Fruit fly (Drosophila melanogaster) whole organism, embryonic: ENCODE data around the gene rin.
A peak's percentile ranks its signal among the peaks of the same experiment; 100 is the strongest.

Source experiments
- Abd-B ChIP-seq: fragments of 200-800 bp; sonication (Bioruptor generic); optimal IDR thresholded peaks from 2 replicates; lab custom pipeline; 2018; ENCODE audit warnings: missing biosample characterization, mild to moderate bottlenecking, missing genetic modification characterization, moderate library complexity
- Adf1 ChIP-seq: fragments of 200-800 bp; sonication (Bioruptor generic); IDR thresholded peaks from 2 replicates; pipeline ENCODE4 v1.3.6; 2022; ENCODE audit warnings: missing biosample characterization, missing genetic modification characterization
- Atf3 ChIP-seq: fragments of 200-800 bp; sonication (Bioruptor generic); optimal IDR thresholded peaks from 3 replicates; lab custom pipeline; 2016; ENCODE audit warnings: missing biosample characterization, missing genetic modification characterization
- Bdp1 ChIP-seq: fragments of 200-800 bp; sonication (Bioruptor generic); optimal IDR thresholded peaks from 3 replicates; lab custom pipeline; 2016; ENCODE audit warnings: missing biosample characterization, missing genetic modification characterization
- Bgb ChIP-seq: fragments of 200-800 bp; sonication (Bioruptor generic); IDR thresholded peaks from 2 replicates; pipeline ENCODE4 v1.3.6; 2022; ENCODE audit warnings: missing biosample characterization, missing genetic modification characterization; ENCODE audit not compliant: partially characterized antibody
- CG10274 ChIP-seq: fragments of 200-800 bp; sonication (Bioruptor generic); optimal IDR thresholded peaks from 3 replicates; lab custom pipeline; 2017; ENCODE audit warnings: missing biosample characterization, mild to moderate bottlenecking, missing genetic modification characterization
- CG10979 ChIP-seq: fragments of 200-800 bp; sonication (Bioruptor generic); optimal IDR thresholded peaks from 2 replicates; lab custom pipeline; 2018; ENCODE audit warnings: missing biosample characterization, mild to moderate bottlenecking, missing genetic modification characterization, moderate library complexity
- CG11085 ChIP-seq: fragments of 200-800 bp; sonication (Bioruptor generic); IDR thresholded peaks from 2 replicates; pipeline ENCODE4 v1.3.6; 2022; ENCODE audit warnings: missing biosample characterization, missing genetic modification characterization
- CG11695 ChIP-seq: fragments of 200-800 bp; sonication (Bioruptor generic); IDR thresholded peaks from 3 replicates; pipeline ENCODE4 v1.3.6; 2022; ENCODE audit warnings: missing biosample characterization, missing genetic modification characterization
- CG11696 ChIP-seq: fragments of 200-800 bp; sonication (Bioruptor generic); IDR thresholded peaks from 2 replicates; pipeline ENCODE4 v1.3.6; 2022; ENCODE audit warnings: missing biosample characterization, missing genetic modification characterization
- CG11723 ChIP-seq: fragments of 200-800 bp; sonication (Bioruptor generic); optimal IDR thresholded peaks from 2 replicates; lab custom pipeline; 2017; ENCODE audit warnings: missing biosample characterization, mild to moderate bottlenecking, missing genetic modification characterization
- CG13624 ChIP-seq: fragments of 200-800 bp; sonication (Bioruptor generic); optimal IDR thresholded peaks from 2 replicates; lab custom pipeline; 2016; ENCODE audit warnings: missing biosample characterization, missing genetic modification characterization
- CG17186 ChIP-seq: fragments of 200-800 bp; sonication (Bioruptor generic); optimal IDR thresholded peaks from 3 replicates; lab custom pipeline; 2017; ENCODE audit warnings: missing biosample characterization, missing genetic modification reagents, missing genetic modification characterization
- CG2129 ChIP-seq: fragments of 200-800 bp; sonication (Bioruptor generic); IDR thresholded peaks from 2 replicates; pipeline ENCODE4 v1.3.6; 2022; ENCODE audit warnings: missing biosample characterization, missing genetic modification characterization; ENCODE audit not compliant: partially characterized antibody
- CG2199 ChIP-seq: fragments of 200-800 bp; sonication (Bioruptor generic); IDR thresholded peaks from 3 replicates; pipeline ENCODE4 v1.3.6; 2022; ENCODE audit warnings: missing biosample characterization, missing genetic modification characterization
- CG2875 ChIP-seq: fragments of 200-800 bp; sonication (Bioruptor generic); optimal IDR thresholded peaks from 2 replicates; lab custom pipeline; 2017; ENCODE audit warnings: missing biosample characterization, mild to moderate bottlenecking, missing genetic modification characterization, missing genetic modification reagents
- CG30431 ChIP-seq: fragments of 200-800 bp; sonication (Bioruptor generic); optimal IDR thresholded peaks from 2 replicates; lab custom pipeline; 2017; ENCODE audit warnings: missing biosample characterization, missing genetic modification characterization
- CG31388 ChIP-seq: fragments of 200-800 bp; sonication (Bioruptor generic); optimal IDR thresholded peaks from 2 replicates; lab custom pipeline; 2016; ENCODE audit warnings: missing biosample characterization, missing genetic modification characterization
- CG32532 ChIP-seq: fragments of 200-800 bp; sonication (Bioruptor generic); IDR thresholded peaks from 2 replicates; pipeline ENCODE4 v1.3.6; 2022; ENCODE audit warnings: missing biosample characterization, missing genetic modification characterization
- CG33557 ChIP-seq: fragments of 200-800 bp; sonication (Bioruptor generic); optimal IDR thresholded peaks from 2 replicates; lab custom pipeline; 2019; ENCODE audit warnings: missing biosample characterization, mild to moderate bottlenecking, missing genetic modification characterization, moderate library complexity
- CG34376 ChIP-seq: fragments of 200-800 bp; sonication (Bioruptor generic); optimal IDR thresholded peaks from 2 replicates; lab custom pipeline; 2018; ENCODE audit warnings: missing biosample characterization, mild to moderate bottlenecking, missing genetic modification characterization
- CG7928 ChIP-seq: fragments of 200-800 bp; sonication (Bioruptor generic); optimal IDR thresholded peaks from 2 replicates; lab custom pipeline; 2017; ENCODE audit warnings: missing biosample characterization, mild to moderate bottlenecking, missing genetic modification characterization
- CG8359 ChIP-seq: fragments of 200-800 bp; sonication (Bioruptor generic); optimal IDR thresholded peaks from 2 replicates; lab custom pipeline; 2017; ENCODE audit warnings: missing biosample characterization, mild to moderate bottlenecking, missing genetic modification characterization, borderline replicate concordance
- D19A ChIP-seq: fragments of 200-800 bp; optimal IDR thresholded peaks from 3 replicates; lab custom pipeline; 2019; ENCODE audit warnings: missing biosample characterization, mild to moderate bottlenecking, missing genetic modification characterization, moderate library complexity
- Dip3 ChIP-seq: fragments of 200-800 bp; sonication (Bioruptor generic); optimal IDR thresholded peaks from 3 replicates; lab custom pipeline; 2016; ENCODE audit warnings: missing biosample characterization, missing genetic modification characterization
- E2f2 ChIP-seq: fragments of 200-800 bp; sonication (Bioruptor generic); IDR thresholded peaks from 2 replicates; pipeline ENCODE4 v1.3.6; 2022; ENCODE audit warnings: missing biosample characterization, missing genetic modification characterization
- Elba2 ChIP-seq: fragments of 200-800 bp; sonication (Bioruptor generic); optimal IDR thresholded peaks from 3 replicates; lab custom pipeline; 2016; ENCODE audit warnings: missing biosample characterization, missing genetic modification characterization
- H15 ChIP-seq: fragments of 200-800 bp; sonication (Bioruptor generic); IDR thresholded peaks from 3 replicates; pipeline ENCODE4 v1.3.6; 2022; ENCODE audit warnings: missing biosample characterization, missing genetic modification characterization
- HHEX ChIP-seq: fragments of 200-800 bp; sonication (Bioruptor generic); optimal IDR thresholded peaks from 3 replicates; lab custom pipeline; 2017; ENCODE audit warnings: missing biosample characterization, mild to moderate bottlenecking, missing genetic modification characterization, missing genetic modification reagents
- Hmr ChIP-seq: fragments of 200-800 bp; sonication (Bioruptor generic); optimal IDR thresholded peaks from 3 replicates; lab custom pipeline; 2017; ENCODE audit warnings: mild to moderate bottlenecking, missing biosample characterization, missing genetic modification reagents, missing genetic modification characterization
- Lhr ChIP-seq: fragments of 200-800 bp; sonication (Bioruptor generic); optimal IDR thresholded peaks from 3 replicates; lab custom pipeline; 2017; ENCODE audit warnings: mild to moderate bottlenecking, missing biosample characterization, missing genetic modification reagents, missing genetic modification characterization
- Med ChIP-seq: fragments of 200-800 bp; sonication (Bioruptor generic); peaks from one replicate; lab custom pipeline; 2016; ENCODE audit warnings: missing biosample characterization, missing genetic modification characterization, mild to moderate bottlenecking, inconsistent platforms, moderate library complexity
- Optix ChIP-seq: fragments of 200-800 bp; sonication (Bioruptor generic); IDR thresholded peaks from 3 replicates; pipeline ENCODE4 v1.3.6; 2022; ENCODE audit warnings: missing biosample characterization, missing genetic modification characterization
- Ravus ChIP-seq: fragments of 200-800 bp; sonication (Bioruptor generic); IDR thresholded peaks from 2 replicates; pipeline ENCODE4 v1.3.6; 2022; ENCODE audit warnings: missing biosample characterization, missing genetic modification characterization
- Ssrp ChIP-seq: fragments of 200-800 bp; sonication (Bioruptor generic); optimal IDR thresholded peaks from 2 replicates; lab custom pipeline; 2018; ENCODE audit warnings: missing biosample characterization, mild to moderate bottlenecking, missing genetic modification characterization, moderate library complexity
- Taf1 ChIP-seq: fragments of 200-800 bp; sonication (Bioruptor generic); IDR thresholded peaks from 2 replicates; pipeline ENCODE4 v1.3.6; 2022; ENCODE audit warnings: missing biosample characterization, missing genetic modification characterization
- ac ChIP-seq: fragments of 200-800 bp; sonication (Bioruptor generic); optimal IDR thresholded peaks from 3 replicates; lab custom pipeline; 2017; ENCODE audit warnings: missing biosample characterization, mild to moderate bottlenecking, missing genetic modification characterization
- ara ChIP-seq: fragments of 200-800 bp; sonication (Bioruptor generic); IDR thresholded peaks from 2 replicates; pipeline ENCODE4 v1.3.6; 2022; ENCODE audit warnings: missing biosample characterization, missing genetic modification characterization
- caup ChIP-seq: fragments of 200-800 bp; sonication (Bioruptor generic); optimal IDR thresholded peaks from 3 replicates; lab custom pipeline; 2017; ENCODE audit warnings: missing biosample characterization, mild to moderate bottlenecking, missing genetic modification characterization, moderate library complexity; ENCODE audit not compliant: severe bottlenecking
- crp ChIP-seq, 2 experiments: fragments of 200-800 bp; sonication (Bioruptor generic); optimal IDR thresholded peaks; 2 replicates in 1 of 2; 3 replicates in 1 of 2; lab custom pipeline; 2017; ENCODE audit warnings: missing biosample characterization in 2 of 2, missing genetic modification characterization in 2 of 2, mild to moderate bottlenecking in 1 of 2, moderate library complexity in 1 of 2
- dpn ChIP-seq, 2 experiments: fragments of 200-800 bp; sonication (Bioruptor generic); optimal IDR thresholded peaks; 3 replicates each; lab custom pipeline; 2016; ENCODE audit warnings: missing biosample characterization in 2 of 2, missing genetic modification characterization in 2 of 2
- ftz-f1 ChIP-seq: fragments of 200-800 bp; sonication (Bioruptor generic); optimal IDR thresholded peaks from 2 replicates; lab custom pipeline; 2016; ENCODE audit warnings: missing biosample characterization, missing genetic modification characterization
- her ChIP-seq: fragments of 200-800 bp; sonication (Bioruptor generic); optimal IDR thresholded peaks from 2 replicates; lab custom pipeline; 2016; ENCODE audit warnings: missing biosample characterization, missing genetic modification characterization
- maf-S ChIP-seq: fragments of 200-800 bp; sonication (Bioruptor generic); optimal IDR thresholded peaks from 2 replicates; lab custom pipeline; 2016; ENCODE audit warnings: missing biosample characterization, missing genetic modification characterization
- psq ChIP-seq: fragments of 200-800 bp; sonication (Bioruptor generic); optimal IDR thresholded peaks from 2 replicates; lab custom pipeline; 2017; ENCODE audit warnings: missing biosample characterization, missing genetic modification characterization
- ranshi ChIP-seq: fragments of 200-800 bp; sonication (Bioruptor generic); IDR thresholded peaks from 2 replicates; pipeline ENCODE4 v1.3.6; 2022; ENCODE audit warnings: missing biosample characterization, missing genetic modification characterization
- sd ChIP-seq: fragments of 200-800 bp; sonication (Bioruptor generic); optimal IDR thresholded peaks from 3 replicates; lab custom pipeline; 2018; ENCODE audit warnings: missing biosample characterization, mild to moderate bottlenecking, missing genetic modification characterization, moderate library complexity
- so ChIP-seq: fragments of 200-800 bp; sonication (Bioruptor generic); IDR thresholded peaks from 3 replicates; pipeline ENCODE4 v1.3.6; 2022; ENCODE audit warnings: missing biosample characterization, missing genetic modification characterization
- tap ChIP-seq: fragments of 200-800 bp; optimal IDR thresholded peaks from 3 replicates; lab custom pipeline; 2019; ENCODE audit warnings: missing biosample characterization, mild to moderate bottlenecking, missing genetic modification characterization, moderate library complexity

The rin gene

dm6 chr3R:13683624-13684568, 37.1 kb downstream of the rin start, which contains the start of gene flfl (continued):
- TF ChIP-seq ac (no peak), CG33557 (GFP tag; lab: Kevin White, UChicago) (peak; percentile 1), CG10274 (GFP tag; lab: Kevin White, UChicago) (no peak), CG11695 (GFP tag; lab: Robert Waterston, UW) (no peak), H15 (no peak), sd (tag; lab: Kevin White, UChicago) (peak; percentile 33), Bgb (no peak), Atf3 (GFP tag; lab: Kevin White, UChicago) (peak; percentile 31), CG11723 (GFP tag; lab: Kevin White, UChicago) (no peak), CG10979 (tag; lab: Kevin White, UChicago) (no peak), crp (GFP tag; optimal IDR thresholded peaks at IDR 0.05; lab: Kevin White, UChicago) (no peak), ranshi (GFP tag; lab: Robert Waterston, UW) (no peak), D19A (tag; lab: Kevin White, UChicago) (peak; percentile 30), E2f2 (GFP tag; lab: Robert Waterston, UW) (no peak), CG11696 (GFP tag; lab: Robert Waterston, UW) (no peak), Elba2 (GFP tag; lab: Kevin White, UChicago) (no peak), Optix (GFP tag; lab: Robert Waterston, UW) (no peak), CG31388 (no peak), maf-S (GFP tag; lab: Kevin White, UChicago) (peak; percentile 24), HHEX (GFP tag; lab: Kevin White, UChicago) (peak; percentile 3), psq (GFP tag; lab: Kevin White, UChicago) (no peak), Hmr (GFP tag; lab: Kevin White, UChicago) (peak; percentile 52), Taf1 (no peak), ara (GFP tag; lab: Robert Waterston, UW) (no peak), CG2875 (GFP tag; lab: Kevin White, UChicago) (no peak), Ssrp (tag; lab: Kevin White, UChicago) (no peak), CG11085 (GFP tag; lab: Robert Waterston, UW) (no peak), tap (tag; lab: Kevin White, UChicago) (no peak), CG32532 (GFP tag; lab: Robert Waterston, UW) (no peak), CG2199 (GFP tag; lab: Robert Waterston, UW) (no peak), her (GFP tag; lab: Kevin White, UChicago) (peak; percentile 100), CG8359 (GFP tag; lab: Kevin White, UChicago) (peak; percentile 9), so (no peak), CG13624 (GFP tag; lab: Kevin White, UChicago) (peak; percentile 34), CG34376 (GFP tag; lab: Kevin White, UChicago) (peak; percentile 54), Dip3 (no peak), CG30431 (GFP tag; lab: Kevin White, UChicago) (no peak), Ravus (GFP tag; lab: Robert Waterston, UW) (no peak), CG17186 (GFP tag; lab: Kevin White, UChicago) (peak; percentile 75), Lhr (GFP tag; lab: Kevin White, UChicago) (no peak), dpn (GFP tag; optimal IDR thresholded peaks at IDR 0.05; lab: Kevin White, UChicago) (peak; percentile 6 to 26), Adf1 (GFP tag; lab: Robert Waterston, UW) (no peak), Med (GFP tag; lab: Kevin White, UChicago) (peak; percentile 90), ftz-f1 (GFP tag; lab: Kevin White, UChicago) (peak; percentile 23), caup (GFP tag; lab: Kevin White, UChicago) (no peak), CG2129 (GFP tag; lab: Robert Waterston, UW) (no peak), Abd-B (GFP tag; lab: Kevin White, UChicago) (no peak), Bdp1 (GFP tag; lab: Kevin White, UChicago) (peak; percentile 7), CG7928 (GFP tag; lab: Kevin White, UChicago) (peak; percentile 37)
